Fruit fly (Drosophila melanogaster): ENCODE measurements around the gene CG42494.

The CG42494 gene

DNA sequence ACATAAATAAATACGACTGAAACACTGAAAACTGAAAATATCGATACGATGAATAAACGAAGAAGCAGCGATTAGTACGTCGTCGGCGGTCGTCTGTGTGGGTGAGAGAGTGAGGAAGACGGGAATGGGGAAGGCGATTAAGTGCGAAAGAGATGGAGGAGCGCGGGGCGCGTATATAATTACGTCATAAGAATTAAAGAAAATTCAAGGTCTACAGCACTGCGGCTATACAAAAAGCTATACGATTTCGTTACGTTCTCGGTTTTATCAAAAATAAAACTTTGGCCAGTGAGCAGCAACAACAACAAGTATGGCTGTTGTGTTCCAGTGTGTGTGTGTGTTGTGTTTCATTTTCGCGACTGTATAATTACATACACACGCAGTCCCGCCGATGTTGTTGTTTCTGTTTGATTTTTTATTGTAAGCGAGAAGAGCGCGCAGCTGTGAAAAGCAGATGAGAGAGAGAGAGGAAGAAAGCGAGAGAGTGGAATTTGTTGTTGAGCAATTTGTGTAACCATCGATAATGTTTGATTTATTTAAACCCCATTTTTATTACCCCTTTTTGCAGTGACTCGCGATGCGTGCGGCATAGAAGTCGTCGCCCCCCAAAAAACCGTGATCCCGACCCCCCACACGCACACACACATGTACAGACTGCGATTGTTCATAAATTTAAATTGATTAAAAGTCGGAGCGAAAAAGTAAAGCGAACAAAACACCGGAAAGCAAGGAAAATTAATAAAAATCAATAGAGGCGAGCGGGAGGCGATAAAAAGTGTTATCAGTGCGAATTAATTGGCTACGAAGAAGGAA lies 34.9 kb upstream of the CG42494 start:
- no peak for TF ChIP-seq CG10348 (GFP tag; IDR thresholded peaks at IDR 0.05)
- peak; percentile 68 for TF ChIP-seq CG13204 (GFP tag; optimal IDR thresholded peaks at IDR 0.05)
- TF ChIP-seq CG8159 (tag; optimal IDR thresholded peaks at IDR 0.05) = no peak
- no peak for TF ChIP-seq CG17806 (tag; optimal IDR thresholded peaks at IDR 0.05)
- peak; percentile 49 for TF ChIP-seq EcR (GFP tag; optimal IDR thresholded peaks at IDR 0.05)
- no peak; the same call in 1 of the 2 replicates for TF ChIP-seq CG12605 (GFP tag; IDR thresholded peaks at IDR 0.05)
- no peak for TF ChIP-seq CG34367 (tag; optimal IDR thresholded peaks at IDR 0.05)
- TF ChIP-seq Snoo (tag; optimal IDR thresholded peaks at IDR 0.05) = no peak
- TF ChIP-seq CG32121 (GFP tag; IDR thresholded peaks at IDR 0.05) = peak; percentile 43; the same call in 1 of the 2 replicates
- TF ChIP-seq fd96Ca (GFP tag; IDR thresholded peaks at IDR 0.05) = no peak; the same call in 2 of the 3 replicates
- TF ChIP-seq CG9948 (tag; optimal IDR thresholded peaks at IDR 0.05) = no peak

DNA sequence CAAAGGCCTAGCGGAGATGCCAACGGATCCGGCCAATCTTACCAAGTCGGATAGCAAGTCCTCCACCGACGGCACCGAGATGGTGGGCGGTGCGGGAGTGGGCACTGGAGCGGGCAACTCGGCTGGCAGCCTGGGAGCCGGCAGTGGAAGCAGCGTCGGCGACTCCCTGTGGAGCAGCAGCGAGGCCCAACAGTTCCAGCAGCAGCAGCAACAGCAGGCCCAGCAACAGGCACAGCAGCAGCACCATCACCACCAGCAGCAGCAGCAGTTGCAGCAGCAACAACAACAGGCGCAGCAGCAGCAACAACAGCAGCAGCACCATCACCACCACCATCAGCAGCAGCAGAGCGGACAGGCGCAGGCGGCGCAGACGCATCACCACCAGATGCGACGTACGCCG lies 33.8 kb upstream of the CG42494 start:
- TF ChIP-seq rn (GFP tag; IDR thresholded peaks at IDR 0.05) (0 out of 2 replicates have a peak, but pooled peaks have one; percentile 9), EcR (GFP tag; optimal IDR thresholded peaks at IDR 0.05) (no peak), D1 (tag; optimal IDR thresholded peaks at IDR 0.05) (no peak), CG32121 (GFP tag; IDR thresholded peaks at IDR 0.05) (no peak), Ets98B (GFP tag; IDR thresholded peaks at IDR 0.05) (no peak), gl (tag; optimal IDR thresholded peaks at IDR 0.05) (no peak), CG12605 (GFP tag; IDR thresholded peaks at IDR 0.05) (no peak)

- no peak for TF ChIP-seq CG13204 (GFP tag; optimal IDR thresholded peaks at IDR 0.05)
- TF ChIP-seq Ets98B (GFP tag; IDR thresholded peaks at IDR 0.05) = no peak
- no peak for TF ChIP-seq D1 (tag; optimal IDR thresholded peaks at IDR 0.05)
- no peak for TF ChIP-seq CG8159 (tag; optimal IDR thresholded peaks at IDR 0.05)
- no peak for TF ChIP-seq Pif1A (GFP tag; optimal IDR thresholded peaks at IDR 0.05)
- no peak for TF ChIP-seq CG10348 (GFP tag; IDR thresholded peaks at IDR 0.05)
- TF ChIP-seq fd96Ca (GFP tag; IDR thresholded peaks at IDR 0.05) = no peak
- TF ChIP-seq gl (tag; optimal IDR thresholded peaks at IDR 0.05) = no peak
- no peak for TF ChIP-seq CG15710 (tag; optimal IDR thresholded peaks at IDR 0.05)
- no peak for TF ChIP-seq CG17806 (tag; optimal IDR thresholded peaks at IDR 0.05)
- no peak for TF ChIP-seq Pif1B (GFP tag; optimal IDR thresholded peaks at IDR 0.05)
- TF ChIP-seq EcR (GFP tag; optimal IDR thresholded peaks at IDR 0.05) = no peak
Observed at dm6 chr3L:3157651-3158050, 26.6 kb upstream of the CG42494 start.

DNA sequence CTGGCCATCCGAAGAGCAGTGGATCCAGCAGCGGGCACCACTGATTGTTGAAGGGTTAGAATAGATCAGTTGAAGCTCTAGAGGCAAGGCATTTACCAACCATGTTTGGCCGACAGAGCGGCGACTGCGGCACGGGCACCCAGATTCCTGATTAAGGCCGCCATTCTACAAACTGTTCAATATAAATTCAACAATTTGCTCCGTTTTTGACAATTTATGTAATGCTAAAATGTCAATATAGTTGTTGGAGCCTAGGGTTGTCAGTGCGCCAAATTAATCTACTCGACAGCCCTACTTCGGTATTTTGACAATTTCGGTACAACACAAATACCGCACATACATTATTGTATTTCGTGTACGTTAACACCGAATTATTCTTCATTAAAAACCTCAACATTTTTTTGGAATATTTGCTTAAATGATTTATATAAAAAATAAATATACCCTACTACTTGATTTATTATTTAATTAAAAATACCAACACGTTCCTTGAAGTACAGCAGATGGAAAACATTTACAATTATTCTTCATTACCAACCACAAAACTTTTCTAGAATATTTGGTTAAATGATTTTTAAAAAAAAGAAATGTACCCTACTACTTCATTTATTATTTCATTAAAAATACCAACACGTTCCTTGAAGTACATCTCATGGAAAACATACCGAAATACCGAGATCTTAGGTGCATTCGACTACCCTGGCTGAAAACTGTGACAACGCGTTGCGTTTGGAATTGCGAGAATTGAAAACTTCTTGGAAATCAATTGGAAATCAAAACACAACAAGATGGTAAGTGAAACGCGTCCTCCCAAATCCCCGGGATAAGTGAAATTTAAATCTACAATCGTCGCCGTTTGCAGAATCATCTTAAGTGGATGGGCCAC lies 24.7 kb upstream of the CG42494 start, which contains the start of the genes ND-30 and CG15812:
Gene ND-30 (minus strand): TSS at position 270 of the 886 bp plus-strand sequence.
Gene CG15812 (plus strand): TSS at position 683 of the 886 bp plus-strand sequence.
- TF ChIP-seq CG15710 (tag; optimal IDR thresholded peaks at IDR 0.05) (peak; percentile 44), EcR (GFP tag; optimal IDR thresholded peaks at IDR 0.05) (no peak)

- TF ChIP-seq CG32121 (GFP tag; IDR thresholded peaks at IDR 0.05) (no peak), CG14655 (GFP tag; optimal IDR thresholded peaks at IDR 0.05) (no peak), CG4496 (GFP tag; IDR thresholded peaks at IDR 0.05) (no peak), CG8159 (tag; optimal IDR thresholded peaks at IDR 0.05) (no peak), Ets98B (GFP tag; IDR thresholded peaks at IDR 0.05) (no peak), rn (GFP tag; IDR thresholded peaks at IDR 0.05) (no peak), Pif1A (GFP tag; optimal IDR thresholded peaks at IDR 0.05) (no peak), CG9948 (tag; optimal IDR thresholded peaks at IDR 0.05) (no peak), CG17806 (tag; optimal IDR thresholded peaks at IDR 0.05) (no peak), gl (tag; optimal IDR thresholded peaks at IDR 0.05) (no peak), EcR (GFP tag; optimal IDR thresholded peaks at IDR 0.05) (no peak), D1 (tag; optimal IDR thresholded peaks at IDR 0.05) (no peak)
Observed at dm6 chr3L:3161968-3162367, 22.2 kb upstream of the CG42494 start, which contains the start of gene rasp. Gene rasp, plus strand, starts transcription at chr3L:3162180.

- no peak for TF ChIP-seq rn (GFP tag; IDR thresholded peaks at IDR 0.05)
- TF ChIP-seq CG34367 (tag; optimal IDR thresholded peaks at IDR 0.05) = no peak
- no peak for TF ChIP-seq Snoo (tag; optimal IDR thresholded peaks at IDR 0.05)
- no peak for TF ChIP-seq D1 (tag; optimal IDR thresholded peaks at IDR 0.05)
- no peak for TF ChIP-seq gl (tag; optimal IDR thresholded peaks at IDR 0.05)
- TF ChIP-seq CG8159 (tag; optimal IDR thresholded peaks at IDR 0.05) = no peak
- no peak for TF ChIP-seq Pif1B (GFP tag; optimal IDR thresholded peaks at IDR 0.05)
- TF ChIP-seq CG14655 (GFP tag; optimal IDR thresholded peaks at IDR 0.05) = no peak
- TF ChIP-seq CG10348 (GFP tag; IDR thresholded peaks at IDR 0.05) = no peak
- TF ChIP-seq CG8301 (tag; optimal IDR thresholded peaks at IDR 0.05) = no peak
- no peak for TF ChIP-seq CG17806 (tag; optimal IDR thresholded peaks at IDR 0.05)
- TF ChIP-seq fd96Ca (GFP tag; IDR thresholded peaks at IDR 0.05) = no peak
Observed at dm6 chr3L:3162584-3162983, 21.6 kb upstream of the CG42494 start.

Measured in whole organism, pupa.